Worm (Caenorhabditis elegans): Measurements from ENCODE around the gene zgpa-1.

Gene zgpa-1

ce11 chrIV:7836491-7836890, 23.9 kb upstream of the zgpa-1 start:
- TF ChIP-seq tab-1 (GFP tag; IDR thresholded peaks at IDR 0.05) (no peak), ztf-29 (GFP tag; IDR thresholded peaks at IDR 0.05) (no peak)

- TF ChIP-seq flt-1 (GFP tag; IDR thresholded peaks at IDR 0.05) (no peak), med-1 (GFP tag; optimal IDR thresholded peaks at IDR 0.05; ENCODE audit: insufficient read depth) (no peak), cog-1 (tag; optimal IDR thresholded peaks at IDR 0.05) (no peak), T22C8.4 (GFP tag; IDR thresholded peaks at IDR 0.05) (no peak)
These were observed 23.4 kb upstream of the zgpa-1 start for ce11 chrIV:7836030-7836429.

DNA sequence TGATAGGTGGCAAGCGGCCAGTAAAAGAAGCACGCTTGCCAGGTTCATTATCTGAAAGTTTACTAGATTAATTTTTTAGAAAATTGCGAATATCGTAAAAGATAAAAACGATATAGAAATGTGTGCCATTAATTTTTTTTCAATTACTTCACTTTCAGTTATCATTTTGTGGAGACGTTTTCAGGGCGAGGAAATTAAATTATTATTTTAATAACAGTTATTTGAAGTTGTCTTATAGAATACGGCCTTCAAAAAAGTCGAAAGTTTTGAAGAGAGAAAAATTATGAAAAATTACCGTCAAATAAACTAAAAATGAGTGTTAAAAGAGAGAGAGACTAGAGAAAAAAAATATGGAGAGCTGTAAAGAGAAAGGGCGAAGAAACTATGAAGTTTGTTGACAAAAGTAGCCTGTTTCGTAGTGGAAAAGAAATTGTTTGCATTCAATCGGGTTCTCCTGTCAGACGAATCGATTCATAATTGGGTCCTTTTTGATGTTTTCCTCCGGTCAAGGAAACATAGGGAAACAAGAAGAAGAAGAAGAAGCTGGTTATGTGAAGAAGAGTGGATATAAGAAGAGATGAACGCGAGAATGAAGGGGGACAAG, 22.1 kb upstream of the zgpa-1 start, which contains the start of gene erp-44.2:
Gene erp-44.2, minus strand, starts transcription at position 51 of the 604 bp plus-strand sequence.
- TF ChIP-seq flt-1 (GFP tag; IDR thresholded peaks at IDR 0.05) = no peak
- no peak for TF ChIP-seq tab-1 (GFP tag; IDR thresholded peaks at IDR 0.05)
- no peak for TF ChIP-seq klf-2 (GFP tag; conservative IDR thresholded peaks at IDR 0.05)
- no peak for TF ChIP-seq T22C8.4 (GFP tag; IDR thresholded peaks at IDR 0.05)
- no peak for TF ChIP-seq ztf-29 (GFP tag; IDR thresholded peaks at IDR 0.05)
- no peak for TF ChIP-seq cog-1 (tag; optimal IDR thresholded peaks at IDR 0.05)
- TF ChIP-seq ztf-23 (GFP tag; IDR thresholded peaks at IDR 0.05) = no peak
- TF ChIP-seq med-1 (GFP tag; optimal IDR thresholded peaks at IDR 0.05; ENCODE audit: insufficient read depth) = no peak
- TF ChIP-seq ref-1 (GFP tag; conservative IDR thresholded peaks at IDR 0.05) = no peak

DNA sequence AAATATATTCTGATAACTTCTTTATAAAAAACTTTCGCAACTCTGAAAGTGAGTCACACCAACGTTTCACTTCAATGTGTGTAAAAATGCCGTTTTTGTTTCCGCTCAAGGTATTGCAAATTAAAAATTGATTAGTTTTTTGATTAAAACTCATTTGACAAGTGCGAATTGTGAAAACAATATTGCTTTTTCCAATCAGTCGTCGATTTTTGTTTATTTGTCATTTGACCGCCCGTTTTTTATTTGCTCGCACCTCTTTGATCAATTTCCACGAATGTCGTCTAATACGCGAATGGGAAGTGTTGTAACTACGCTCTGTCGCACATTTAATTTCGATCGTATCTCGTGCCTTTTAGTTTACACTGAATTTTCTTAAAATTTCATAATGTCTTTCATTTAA, 17.5 kb upstream of the zgpa-1 start, which contains the start of gene mvb-12:
Gene mvb-12, plus strand, starts transcription at position 375 of the 400 bp plus-strand sequence.
- TF ChIP-seq flt-1 (GFP tag; IDR thresholded peaks at IDR 0.05) = no peak

- TF ChIP-seq ztf-29 (GFP tag; IDR thresholded peaks at IDR 0.05) = no peak
These were observed 16.8 kb upstream of the zgpa-1 start, which contains the start of gene C06A6.4 for ce11 chrIV:7829275-7829938. TSS of gene C06A6.4 (minus strand) at chrIV:7829298.

ce11 chrIV:7824649-7825048, 12.0 kb upstream of the zgpa-1 start:
- TF ChIP-seq flt-1 (GFP tag; IDR thresholded peaks at IDR 0.05) = no peak
- TF ChIP-seq med-1 (GFP tag; optimal IDR thresholded peaks at IDR 0.05; ENCODE audit: insufficient read depth) = no peak
- TF ChIP-seq T22C8.4 (GFP tag; IDR thresholded peaks at IDR 0.05) = no peak
- TF ChIP-seq ref-1 (GFP tag; conservative IDR thresholded peaks at IDR 0.05) = no peak
- TF ChIP-seq cog-1 (tag; optimal IDR thresholded peaks at IDR 0.05) = no peak
- no peak for TF ChIP-seq ztf-23 (GFP tag; IDR thresholded peaks at IDR 0.05)
- TF ChIP-seq tab-1 (GFP tag; IDR thresholded peaks at IDR 0.05) = no peak
- TF ChIP-seq klf-2 (GFP tag; conservative IDR thresholded peaks at IDR 0.05) = no peak
- no peak for TF ChIP-seq ztf-29 (GFP tag; IDR thresholded peaks at IDR 0.05)

- TF ChIP-seq ztf-23 (GFP tag; IDR thresholded peaks at IDR 0.05) (no peak), tab-1 (GFP tag; IDR thresholded peaks at IDR 0.05) (no peak), T22C8.4 (GFP tag; IDR thresholded peaks at IDR 0.05) (no peak), med-1 (GFP tag; optimal IDR thresholded peaks at IDR 0.05; ENCODE audit: insufficient read depth) (no peak), flt-1 (GFP tag; IDR thresholded peaks at IDR 0.05) (no peak), ztf-29 (GFP tag; IDR thresholded peaks at IDR 0.05) (no peak)
These were observed 9.9 kb upstream of the zgpa-1 start, which contains the start of gene T14A8.2 for ce11 chrIV:7822524-7822923. TSS of gene T14A8.2 (minus strand) at chrIV:7822624.

- TF ChIP-seq ztf-29 (GFP tag; IDR thresholded peaks at IDR 0.05) (no peak), ztf-23 (GFP tag; IDR thresholded peaks at IDR 0.05) (no peak), cog-1 (tag; optimal IDR thresholded peaks at IDR 0.05) (peak; percentile 60)
These were observed 5.2 kb upstream of the zgpa-1 start, which contains the start of gene ric-3 for ce11 chrIV:7817852-7818251. TSS of gene ric-3 (plus strand) at chrIV:7818251.

- TF ChIP-seq ztf-23 (GFP tag; IDR thresholded peaks at IDR 0.05) (no peak), tab-1 (GFP tag; IDR thresholded peaks at IDR 0.05) (no peak)
These were observed 3.9 kb upstream of the zgpa-1 start for ce11 chrIV:7816402-7817102.

DNA sequence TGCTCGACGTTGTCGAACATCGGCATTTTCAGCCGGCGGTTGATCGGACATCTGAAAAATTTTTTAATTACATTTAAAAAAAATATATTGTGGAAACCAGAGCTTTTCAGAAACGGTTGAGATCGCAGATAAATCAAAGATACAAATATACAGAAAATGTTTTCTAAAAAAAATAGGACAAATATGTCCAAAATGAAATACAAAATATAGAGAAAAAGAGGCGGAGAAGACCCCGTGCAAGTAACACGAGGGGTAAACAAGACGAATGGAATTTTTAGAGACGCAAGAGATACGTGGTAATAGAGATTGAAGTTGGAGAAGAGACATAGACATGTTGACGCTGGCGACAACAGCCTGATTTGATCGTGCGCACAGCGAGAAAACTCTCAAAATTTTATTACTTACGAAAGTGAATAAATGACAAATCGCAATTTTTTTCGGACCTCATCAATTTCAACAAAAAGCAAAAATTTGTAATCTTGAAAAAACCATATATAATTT, 3.1 kb upstream of the zgpa-1 start, which contains the start of gene cdgs-1:
Gene cdgs-1, minus strand, starts transcription at position 51 of the 501 bp plus-strand sequence.
- TF ChIP-seq klf-2 (GFP tag; conservative IDR thresholded peaks at IDR 0.05) (no peak), cog-1 (tag; optimal IDR thresholded peaks at IDR 0.05) (no peak), ztf-23 (GFP tag; IDR thresholded peaks at IDR 0.05) (no peak), ztf-29 (GFP tag; IDR thresholded peaks at IDR 0.05) (no peak), flt-1 (GFP tag; IDR thresholded peaks at IDR 0.05) (no peak)

DNA sequence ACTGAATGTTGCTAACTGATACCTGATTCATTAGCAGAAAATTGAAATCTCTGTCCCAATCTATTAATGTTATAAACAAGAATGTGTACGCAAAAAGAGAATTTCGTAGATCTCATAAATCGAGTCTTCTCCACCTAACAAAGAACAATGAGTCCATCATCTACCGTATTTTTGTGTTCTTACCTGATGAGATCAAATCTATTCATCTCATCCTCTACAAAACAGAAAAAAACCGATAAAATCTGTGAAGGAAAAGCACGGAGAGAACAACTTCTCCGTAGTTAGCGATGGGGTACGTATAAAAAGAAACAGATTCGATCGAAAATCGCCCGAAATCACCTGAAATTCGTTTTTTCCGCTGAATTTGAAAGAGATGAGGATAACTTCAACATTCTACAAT, 4.0 kb downstream of the zgpa-1 start, which contains the start of gene C33H5.1:
Gene C33H5.1, plus strand, starts transcription at position 330 of the 400 bp plus-strand sequence.
- TF ChIP-seq ztf-23 (GFP tag; IDR thresholded peaks at IDR 0.05) (no peak), flt-1 (GFP tag; IDR thresholded peaks at IDR 0.05) (no peak), tab-1 (GFP tag; IDR thresholded peaks at IDR 0.05) (no peak), ztf-29 (GFP tag; IDR thresholded peaks at IDR 0.05) (no peak), ref-1 (GFP tag; conservative IDR thresholded peaks at IDR 0.05) (no peak), T22C8.4 (GFP tag; IDR thresholded peaks at IDR 0.05) (no peak), med-1 (GFP tag; optimal IDR thresholded peaks at IDR 0.05; ENCODE audit: insufficient read depth) (no peak), klf-2 (GFP tag; conservative IDR thresholded peaks at IDR 0.05) (no peak), cog-1 (tag; optimal IDR thresholded peaks at IDR 0.05) (no peak)
